Fruit fly (Drosophila melanogaster) whole organism, embryonic: ENCODE data around the gene Cyt-c-p.
A peak's percentile ranks its signal among the peaks of the same experiment; 100 is the strongest.

Experiments used
- Atf6 ChIP-seq: fragments of 200-800 bp; sonication (Bioruptor generic); IDR thresholded peaks from 2 replicates; pipeline ENCODE4 v1.3.6; 2022; ENCODE audit warnings: missing biosample characterization, missing genetic modification characterization
- BEAF-32 ChIP-seq: fragments of 200-800 bp; sonication (Bioruptor generic); optimal IDR thresholded peaks from 3 replicates; lab custom pipeline; 2017; ENCODE audit warnings: missing biosample characterization, missing genetic modification characterization, mild to moderate bottlenecking, moderate library complexity, missing genetic modification reagents
- CG10267 ChIP-seq: fragments of 200-800 bp; sonication (Bioruptor generic); optimal IDR thresholded peaks from 2 replicates; lab custom pipeline; 2018; ENCODE audit warnings: missing biosample characterization, mild to moderate bottlenecking, missing genetic modification characterization, moderate library complexity
- CG10274 ChIP-seq: fragments of 200-800 bp; sonication (Bioruptor generic); optimal IDR thresholded peaks from 3 replicates; lab custom pipeline; 2017; ENCODE audit warnings: missing biosample characterization, mild to moderate bottlenecking, missing genetic modification characterization
- CG10959 ChIP-seq: fragments of 200-800 bp; sonication (Bioruptor generic); IDR thresholded peaks from 2 replicates; pipeline ENCODE4 v1.3.6; 2022; ENCODE audit warnings: missing biosample characterization, missing genetic modification characterization
- CG11696 ChIP-seq: fragments of 200-800 bp; sonication (Bioruptor generic); IDR thresholded peaks from 2 replicates; pipeline ENCODE4 v1.3.6; 2022; ENCODE audit warnings: missing biosample characterization, missing genetic modification characterization
- CG13123 ChIP-seq: fragments of 200-800 bp; sonication (Bioruptor generic); optimal IDR thresholded peaks from 2 replicates; lab custom pipeline; 2016; ENCODE audit warnings: missing biosample characterization, missing genetic modification characterization
- CG14014 ChIP-seq: fragments of 200-800 bp; sonication (Bioruptor generic); IDR thresholded peaks from 2 replicates; pipeline ENCODE4 v1.3.6; 2022; ENCODE audit warnings: missing biosample characterization, missing genetic modification characterization
- CG14050 ChIP-seq: fragments of 200-800 bp; sonication (Bioruptor generic); IDR thresholded peaks from 3 replicates; pipeline ENCODE4 v1.3.6; 2022; ENCODE audit warnings: missing biosample characterization, missing genetic modification characterization
- CG14965 ChIP-seq: fragments of 200-800 bp; sonication (Bioruptor generic); optimal IDR thresholded peaks from 2 replicates; lab custom pipeline; 2016; ENCODE audit warnings: missing biosample characterization, missing genetic modification characterization, borderline replicate concordance
- CG15696 ChIP-seq: fragments of 200-800 bp; sonication (Bioruptor generic); optimal IDR thresholded peaks from 2 replicates; lab custom pipeline; 2019; ENCODE audit warnings: missing biosample characterization, mild to moderate bottlenecking, missing genetic modification characterization, moderate library complexity
- CG1647 ChIP-seq: fragments of 200-800 bp; sonication (Bioruptor generic); optimal IDR thresholded peaks from 3 replicates; lab custom pipeline; 2016; ENCODE audit warnings: missing biosample characterization, missing genetic modification characterization
- CG17568 ChIP-seq: fragments of 200-800 bp; sonication (Bioruptor generic); optimal IDR thresholded peaks from 2 replicates; lab custom pipeline; 2018; ENCODE audit warnings: missing biosample characterization, mild to moderate bottlenecking, missing genetic modification characterization, moderate library complexity
- CG30020 ChIP-seq: fragments of 200-800 bp; optimal IDR thresholded peaks from 2 replicates; lab custom pipeline; 2019; ENCODE audit warnings: missing biosample characterization, mild to moderate bottlenecking, missing genetic modification characterization, moderate library complexity
- CG3407 ChIP-seq: fragments of 200-800 bp; sonication (Bioruptor generic); optimal IDR thresholded peaks from 2 replicates; lab custom pipeline; 2018; ENCODE audit warnings: missing biosample characterization, mild to moderate bottlenecking, missing genetic modification characterization
- CG3847 ChIP-seq: fragments of 200-800 bp; sonication (Bioruptor generic); IDR thresholded peaks from 2 replicates; pipeline ENCODE4 v1.3.6; 2022; ENCODE audit warnings: missing biosample characterization, missing genetic modification characterization
- CG4730 ChIP-seq: fragments of 200-800 bp; sonication (Bioruptor generic); IDR thresholded peaks from 2 replicates; pipeline ENCODE4 v1.3.6; 2022; ENCODE audit warnings: missing biosample characterization, missing genetic modification characterization
- CG6175 ChIP-seq: fragments of 200-800 bp; sonication (Bioruptor generic); IDR thresholded peaks from 3 replicates; pipeline ENCODE4 v1.3.6; 2022; ENCODE audit warnings: missing biosample characterization, missing genetic modification characterization
- CG7556 ChIP-seq: fragments of 200-800 bp; sonication (Bioruptor generic); optimal IDR thresholded peaks from 2 replicates; lab custom pipeline; 2017; ENCODE audit warnings: missing biosample characterization, mild to moderate bottlenecking, missing genetic modification characterization
- CG7987 ChIP-seq: fragments of 200-800 bp; sonication (Bioruptor generic); optimal IDR thresholded peaks from 2 replicates; lab custom pipeline; 2018; ENCODE audit warnings: missing biosample characterization, mild to moderate bottlenecking, missing genetic modification characterization, moderate library complexity
- CG8944 ChIP-seq: fragments of 200-800 bp; sonication (Bioruptor generic); optimal IDR thresholded peaks from 3 replicates; lab custom pipeline; 2016; ENCODE audit warnings: missing biosample characterization, missing genetic modification characterization
- CG9817 ChIP-seq: fragments of 200-800 bp; sonication (Bioruptor generic); optimal IDR thresholded peaks from 2 replicates; lab custom pipeline; 2018; ENCODE audit warnings: missing biosample characterization, mild to moderate bottlenecking, missing genetic modification characterization, moderate library complexity
- E2f2 ChIP-seq: fragments of 200-800 bp; sonication (Bioruptor generic); IDR thresholded peaks from 2 replicates; pipeline ENCODE4 v1.3.6; 2022; ENCODE audit warnings: missing biosample characterization, missing genetic modification characterization
- Ets65A ChIP-seq: fragments of 200-800 bp; sonication (Bioruptor generic); peaks from one replicate; lab custom pipeline; 2016; ENCODE audit warnings: missing biosample characterization, missing genetic modification characterization
- GATAe ChIP-seq: fragments of 200-800 bp; sonication (Bioruptor generic); conservative IDR thresholded peaks from 2 replicates; pipeline ENCODE4 v1.3.6; 2022; ENCODE audit warnings: missing biosample characterization, missing genetic modification characterization
- HLHmδ ChIP-seq: fragments of 200-800 bp; sonication (Bioruptor generic); optimal IDR thresholded peaks from 2 replicates; lab custom pipeline; 2018; ENCODE audit warnings: missing biosample characterization, mild to moderate bottlenecking, missing genetic modification characterization, moderate library complexity
- NC2β ChIP-seq: fragments of 200-800 bp; sonication (Bioruptor generic); optimal IDR thresholded peaks from 2 replicates; lab custom pipeline; 2016; ENCODE audit warnings: missing biosample characterization, missing genetic modification characterization
- NfI ChIP-seq: fragments of 200-800 bp; sonication (Bioruptor generic); optimal IDR thresholded peaks from 3 replicates; lab custom pipeline; 2018; ENCODE audit warnings: missing biosample characterization, mild to moderate bottlenecking, missing genetic modification characterization, moderate library complexity
- Pdp1 ChIP-seq, 2 experiments: fragments of 200-800 bp; sonication (Bioruptor generic); optimal IDR thresholded peaks; 3 replicates each; lab custom pipeline; 2016; ENCODE audit warnings: missing biosample characterization in 2 of 2, missing genetic modification characterization in 2 of 2, mild to moderate bottlenecking in 1 of 2, moderate library complexity in 1 of 2
- Side ChIP-seq: fragments of 200-800 bp; sonication (Bioruptor generic); optimal IDR thresholded peaks from 2 replicates; lab custom pipeline; 2016; ENCODE audit warnings: missing biosample characterization, missing genetic modification characterization
- Sox100B ChIP-seq: fragments of 200-800 bp; sonication (Bioruptor generic); optimal IDR thresholded peaks from 3 replicates; lab custom pipeline; 2018; ENCODE audit warnings: missing biosample characterization, mild to moderate bottlenecking, missing genetic modification characterization
- al ChIP-seq: fragments of 200-800 bp; sonication (Bioruptor generic); IDR thresholded peaks from 2 replicates; pipeline ENCODE4 v1.3.6; 2022; ENCODE audit warnings: missing biosample characterization, missing genetic modification characterization
- ara ChIP-seq: fragments of 200-800 bp; sonication (Bioruptor generic); IDR thresholded peaks from 2 replicates; pipeline ENCODE4 v1.3.6; 2022; ENCODE audit warnings: missing biosample characterization, missing genetic modification characterization
- az2 ChIP-seq: fragments of 200-800 bp; sonication (Bioruptor generic); optimal IDR thresholded peaks from 3 replicates; lab custom pipeline; 2016; ENCODE audit warnings: missing biosample characterization, missing genetic modification characterization
- bigmax ChIP-seq: fragments of 200-800 bp; sonication (Bioruptor generic); optimal IDR thresholded peaks from 2 replicates; lab custom pipeline; 2018; ENCODE audit warnings: missing biosample characterization, mild to moderate bottlenecking, missing genetic modification characterization
- dimm ChIP-seq: fragments of 200-800 bp; sonication (Bioruptor generic); IDR thresholded peaks from 2 replicates; pipeline ENCODE4 v1.3.6; 2022; ENCODE audit warnings: missing biosample characterization, missing genetic modification characterization
- esg ChIP-seq: fragments of 200-800 bp; sonication (Bioruptor generic); conservative IDR thresholded peaks from 2 replicates; pipeline ENCODE4 v1.3.6; 2022; ENCODE audit warnings: missing biosample characterization, missing genetic modification characterization
- fd64A ChIP-seq: fragments of 200-800 bp; sonication (Bioruptor generic); optimal IDR thresholded peaks from 3 replicates; lab custom pipeline; 2018; ENCODE audit warnings: missing biosample characterization, mild to moderate bottlenecking, missing genetic modification characterization
- fru ChIP-seq: fragments of >200 bp; optimal IDR thresholded peaks from 2 replicates; lab custom pipeline; 2017
- ham ChIP-seq: fragments of 200-800 bp; sonication (Bioruptor generic); IDR thresholded peaks from 2 replicates; pipeline ENCODE4 v1.3.6; 2022; ENCODE audit warnings: missing biosample characterization, missing genetic modification characterization
- onecut ChIP-seq: fragments of 200-800 bp; sonication (Bioruptor generic); IDR thresholded peaks from 2 replicates; pipeline ENCODE4 v1.3.6; 2022; ENCODE audit warnings: missing biosample characterization, missing genetic modification characterization
- otp ChIP-seq: fragments of 200-800 bp; sonication (Bioruptor generic); IDR thresholded peaks from 3 replicates; pipeline ENCODE4, ENCODE4 v1.3.6; 2022; ENCODE audit warnings: missing biosample characterization, missing genetic modification characterization
- pita ChIP-seq: fragments of 200-800 bp; sonication (Bioruptor generic); optimal IDR thresholded peaks from 2 replicates; lab custom pipeline; 2017; ENCODE audit warnings: missing biosample characterization, mild to moderate bottlenecking, missing genetic modification characterization
- row ChIP-seq: fragments of 200-800 bp; sonication (Bioruptor generic); IDR thresholded peaks from 3 replicates; pipeline ENCODE4 v1.3.6; 2022; ENCODE audit warnings: missing biosample characterization, missing genetic modification characterization
- sd ChIP-seq: fragments of 200-800 bp; sonication (Bioruptor generic); optimal IDR thresholded peaks from 3 replicates; lab custom pipeline; 2018; ENCODE audit warnings: missing biosample characterization, mild to moderate bottlenecking, missing genetic modification characterization, moderate library complexity
- slbo ChIP-seq: fragments of 200-800 bp; sonication (Bioruptor generic); IDR thresholded peaks from 2 replicates; pipeline ENCODE4 v1.3.6; 2022; ENCODE audit warnings: missing biosample characterization, missing genetic modification characterization
- ttk ChIP-seq: fragments of 200-800 bp; sonication (Bioruptor generic); IDR thresholded peaks from 2 replicates; pipeline ENCODE4 v2.1.2; 2022; ENCODE audit warnings: missing biosample characterization, missing genetic modification characterization
- unc-4 ChIP-seq: fragments of 200-800 bp; sonication (Bioruptor generic); IDR thresholded peaks from 2 replicates; pipeline ENCODE4 v1.3.6; 2022; ENCODE audit warnings: missing biosample characterization, missing genetic modification characterization; ENCODE audit not compliant: partially characterized antibody
- unpg ChIP-seq: fragments of 200-800 bp; sonication (Bioruptor generic); optimal IDR thresholded peaks from 3 replicates; lab custom pipeline; 2018; ENCODE audit warnings: missing biosample characterization, mild to moderate bottlenecking, missing genetic modification characterization, moderate library complexity
- vnd ChIP-seq: fragments of 200-800 bp; sonication (Bioruptor generic); IDR thresholded peaks from 3 replicates; pipeline ENCODE4 v1.3.6; 2022; ENCODE audit warnings: missing biosample characterization, missing genetic modification characterization; ENCODE audit not compliant: partially characterized antibody
- vvl ChIP-seq: fragments of 200-800 bp; sonication (Bioruptor generic); IDR thresholded peaks from 2 replicates; pipeline ENCODE4 v1.3.6; 2022; ENCODE audit warnings: missing biosample characterization, missing genetic modification characterization
- wdn ChIP-seq: fragments of 200-800 bp; sonication (Bioruptor generic); IDR thresholded peaks from 2 replicates; pipeline ENCODE4 v1.3.6; 2022; ENCODE audit warnings: missing biosample characterization, missing genetic modification characterization
- yki ChIP-seq: fragments of >200 bp; optimal IDR thresholded peaks from 3 replicates; lab custom pipeline; 2018

Gene Cyt-c-p

dm6 chr2L:16727578-16728023, 7.9 kb downstream of the Cyt-c-p start, which contains the start of gene VhaSFD (continued):
- TF ChIP-seq az2 (GFP tag; lab: Kevin White, UChicago): no peak
- TF ChIP-seq vvl (GFP tag; lab: Robert Waterston, UW): 0 out of 2 replicates have a peak, but pooled peaks have one; percentile 48
- no peak for TF ChIP-seq NC2β (GFP tag; lab: Kevin White, UChicago)
- TF ChIP-seq GATAe: no peak
- no peak for TF ChIP-seq pita
- TF ChIP-seq row (GFP tag; lab: Robert Waterston, UW): peak; percentile 42; the same call in 1 of the 3 replicates
- no peak for TF ChIP-seq CG17568 (GFP tag; lab: Kevin White, UChicago)
- no peak for TF ChIP-seq wdn (GFP tag; lab: Robert Waterston, UW)
- TF ChIP-seq fru: no peak
- TF ChIP-seq CG10959 (GFP tag; lab: Robert Waterston, UW): no peak
- TF ChIP-seq CG15696: peak; percentile 28
- TF ChIP-seq unpg (GFP tag; lab: Kevin White, UChicago): peak; percentile 5
- peak; percentile 61 for TF ChIP-seq CG10267 (tag; lab: Kevin White, UChicago)
- TF ChIP-seq CG9817: no peak
- TF ChIP-seq CG6175 (GFP tag; lab: Robert Waterston, UW): no peak
- peak; percentile 75 for TF ChIP-seq E2f2 (GFP tag; lab: Robert Waterston, UW)
- TF ChIP-seq CG1647 (GFP tag; lab: Kevin White, UChicago): no peak
- TF ChIP-seq ara (GFP tag; lab: Robert Waterston, UW): no peak
- TF ChIP-seq HLHmδ (GFP tag; lab: Kevin White, UChicago): peak; percentile 9
- no peak for TF ChIP-seq CG3407 (GFP tag; lab: Kevin White, UChicago)
- peak; percentile 35; the same call in 1 of the 2 replicates for TF ChIP-seq slbo (GFP tag; lab: Robert Waterston, UW)
- no peak for TF ChIP-seq Sox100B (GFP tag; lab: Kevin White, UChicago)
- TF ChIP-seq vnd: peak; percentile 57; the same call in 1 of the 3 replicates
- TF ChIP-seq dimm (GFP tag; lab: Robert Waterston, UW): no peak
- TF ChIP-seq NfI (GFP tag; lab: Kevin White, UChicago): no peak
- TF ChIP-seq Side (GFP tag; lab: Kevin White, UChicago): no peak
- TF ChIP-seq Ets65A (GFP tag; lab: Kevin White, UChicago): no peak
- no peak for TF ChIP-seq CG13123
- TF ChIP-seq CG11696 (GFP tag; lab: Robert Waterston, UW): no peak
- no peak for TF ChIP-seq CG10274 (GFP tag; lab: Kevin White, UChicago)
- TF ChIP-seq CG7987 (GFP tag; lab: Kevin White, UChicago): peak; percentile 67
- no peak for TF ChIP-seq otp
- TF ChIP-seq al (GFP tag; lab: Robert Waterston, UW): no peak
- TF ChIP-seq CG8944 (GFP tag; lab: Kevin White, UChicago): no peak
- TF ChIP-seq CG14965 (GFP tag; lab: Kevin White, UChicago): no peak
- no peak for TF ChIP-seq sd (tag; lab: Kevin White, UChicago)
- TF ChIP-seq CG4730 (GFP tag; lab: Robert Waterston, UW): no peak
- TF ChIP-seq yki (lab: Kevin White, UChicago): no peak
- TF ChIP-seq CG30020 (tag; lab: Kevin White, UChicago): peak; percentile 41
- peak; percentile 75 for TF ChIP-seq unc-4 (GFP tag; lab: Robert Waterston, UW)
- no peak for TF ChIP-seq CG7556 (GFP tag; lab: Kevin White, UChicago)
- TF ChIP-seq fd64A (GFP tag; lab: Kevin White, UChicago): no peak
- no peak for TF ChIP-seq onecut (GFP tag; lab: Robert Waterston, UW)
- peak in 1 of 2 experiments; percentile 57 for TF ChIP-seq Pdp1 (GFP tag; optimal IDR thresholded peaks at IDR 0.05; lab: Kevin White, UChicago)
- no peak for TF ChIP-seq Atf6
- no peak for TF ChIP-seq ttk
- TF ChIP-seq CG14014 (GFP tag; lab: Robert Waterston, UW): no peak
- TF ChIP-seq CG3847 (GFP tag; lab: Robert Waterston, UW): peak; percentile 40; the same call in 1 of the 2 replicates
- TF ChIP-seq esg (GFP tag; lab: Robert Waterston, UW): no peak
- peak; percentile 62 for TF ChIP-seq BEAF-32 (GFP tag; lab: Kevin White, UChicago)
- no peak for TF ChIP-seq ham (GFP tag; lab: Robert Waterston, UW)
- TF ChIP-seq CG14050 (GFP tag; lab: Robert Waterston, UW): no peak
- TF ChIP-seq bigmax (GFP tag; lab: Kevin White, UChicago): no peak
